Worm (Caenorhabditis elegans) whole organism, late embryonic: ENCODE data around the gene cct-1.

Experiments used
- C38D4.7 ChIP-seq: fragments of 200-800 bp; sonication (Bioruptor generic); optimal IDR thresholded peaks from 2 replicates; lab custom pipeline; 2018; ENCODE audit warnings: mild to moderate bottlenecking, missing genetic modification characterization, moderate library complexity, missing compliant biosample characterization
- F13H6.1 ChIP-seq: sonication (generic microtip); optimal IDR thresholded peaks from 2 replicates; lab custom pipeline; 2016; ENCODE audit warnings: missing genetic modification characterization, missing compliant biosample characterization
- K02D7.2 ChIP-seq: sonication (generic microtip); optimal IDR thresholded peaks from 2 replicates; lab custom pipeline; 2017; ENCODE audit warnings: mild to moderate bottlenecking, missing genetic modification characterization, missing compliant biosample characterization
- T23F11.4 ChIP-seq: fragments of 200-800 bp; sonication (Bioruptor generic); optimal IDR thresholded peaks from 2 replicates; lab custom pipeline; 2018; ENCODE audit warnings: mild to moderate bottlenecking, missing genetic modification characterization, missing compliant biosample characterization
- ahr-1 ChIP-seq: sonication (generic microtip); optimal IDR thresholded peaks from 2 replicates; lab custom pipeline; 2016; ENCODE audit warnings: missing genetic modification characterization, missing compliant biosample characterization
- ceh-18 ChIP-seq: sonication (generic microtip); optimal IDR thresholded peaks from 2 replicates; lab custom pipeline; 2016; ENCODE audit warnings: missing genetic modification characterization, missing compliant biosample characterization
- ceh-2 ChIP-seq: sonication (generic microtip); optimal IDR thresholded peaks from 2 replicates; lab custom pipeline; 2016; ENCODE audit warnings: missing genotype, missing genetic modification characterization, missing compliant biosample characterization
- ceh-22 ChIP-seq: sonication (generic microtip); optimal IDR thresholded peaks from 2 replicates; lab custom pipeline; 2017; ENCODE audit warnings: missing biosample characterization, missing genetic modification characterization
- ceh-30 ChIP-seq: fragments of 150-350 bp; optimal IDR thresholded peaks from 2 replicates; lab custom pipeline; 2014; ENCODE audit warnings: missing biosample characterization, missing genetic modification characterization
- ceh-45 ChIP-seq: fragments of 200-800 bp; sonication (Bioruptor generic); IDR thresholded peaks from 2 replicates; pipeline ENCODE4 v1.3.6; 2022; ENCODE audit warnings: missing genetic modification reagents, missing genetic modification characterization, missing compliant biosample characterization
- ceh-9 ChIP-seq: sonication (generic microtip); optimal IDR thresholded peaks from 2 replicates; lab custom pipeline; 2016; ENCODE audit warnings: mild to moderate bottlenecking, missing genetic modification characterization, inconsistent platforms, missing compliant biosample characterization
- che-1 ChIP-seq: sonication (generic microtip); optimal IDR thresholded peaks from 2 replicates; lab custom pipeline; 2016; ENCODE audit warnings: mild to moderate bottlenecking, missing genetic modification characterization, missing compliant biosample characterization
- elt-4 ChIP-seq: sonication (generic microtip); optimal IDR thresholded peaks from 2 replicates; lab custom pipeline; 2016; ENCODE audit warnings: missing genetic modification characterization, missing compliant biosample characterization
- fax-1 ChIP-seq: sonication (generic microtip); optimal IDR thresholded peaks from 2 replicates; lab custom pipeline; 2016; ENCODE audit warnings: missing genotype, missing genetic modification characterization, missing compliant biosample characterization
- fkh-10 ChIP-seq: fragments of 150-350 bp; optimal IDR thresholded peaks from 2 replicates; lab custom pipeline; 2014; ENCODE audit warnings: missing biosample characterization, missing genetic modification reagents, missing genetic modification characterization
- fkh-6 ChIP-seq: sonication (generic microtip); optimal IDR thresholded peaks from 2 replicates; lab custom pipeline; 2016; ENCODE audit warnings: missing genetic modification characterization, missing compliant biosample characterization
- hlh-13 ChIP-seq: fragments of 200-800 bp; sonication (Bioruptor generic); optimal IDR thresholded peaks from 2 replicates; lab custom pipeline; 2018; ENCODE audit warnings: mild to moderate bottlenecking, missing genetic modification characterization, missing compliant biosample characterization
- hlh-15 ChIP-seq: sonication (generic microtip); optimal IDR thresholded peaks from 2 replicates; lab custom pipeline; 2016; ENCODE audit warnings: missing genetic modification characterization, missing compliant biosample characterization
- hlh-6 ChIP-seq: sonication (generic microtip); optimal IDR thresholded peaks from 2 replicates; lab custom pipeline; 2016; ENCODE audit warnings: missing genotype, missing genetic modification characterization, missing compliant biosample characterization
- lim-6 ChIP-seq: sonication (generic microtip); optimal IDR thresholded peaks from 2 replicates; lab custom pipeline; 2016; ENCODE audit warnings: missing genetic modification characterization, missing compliant biosample characterization
- lin-11 ChIP-seq: fragments of 200-800 bp; sonication (Bioruptor generic); optimal IDR thresholded peaks from 2 replicates; lab custom pipeline; 2018; ENCODE audit warnings: mild to moderate bottlenecking, missing genetic modification characterization, missing compliant biosample characterization
- madf-2 ChIP-seq: sonication (generic microtip); optimal IDR thresholded peaks from 2 replicates; lab custom pipeline; 2017; ENCODE audit warnings: missing genetic modification characterization, missing compliant biosample characterization
- mec-3 ChIP-seq: sonication (generic microtip); optimal IDR thresholded peaks from 2 replicates; lab custom pipeline; 2016; ENCODE audit warnings: borderline replicate concordance, missing genetic modification characterization, missing compliant biosample characterization
- nfya-1 ChIP-seq: sonication (generic microtip); optimal IDR thresholded peaks from 2 replicates; lab custom pipeline; 2017; ENCODE audit warnings: missing genetic modification characterization, mild to moderate bottlenecking, missing compliant biosample characterization, antibody characterized with exemption, moderate library complexity
- npax-4 ChIP-seq: sonication (generic microtip); optimal IDR thresholded peaks from 2 replicates; lab custom pipeline; 2016; ENCODE audit warnings: missing genetic modification characterization, missing compliant biosample characterization
- pat-9 ChIP-seq: fragments of 200-800 bp; sonication (Bioruptor generic); optimal IDR thresholded peaks from 2 replicates; lab custom pipeline; 2018; ENCODE audit warnings: mild to moderate bottlenecking, missing genetic modification characterization, moderate library complexity, missing compliant biosample characterization
- pax-1 ChIP-seq: fragments of 150-350 bp; optimal IDR thresholded peaks from 2 replicates; lab custom pipeline; 2014; ENCODE audit warnings: missing biosample characterization, missing genetic modification characterization
- rnt-1 ChIP-seq: sonication (generic microtip); optimal IDR thresholded peaks from 2 replicates; lab custom pipeline; 2016; ENCODE audit warnings: missing genetic modification characterization, missing compliant biosample characterization
- sox-2 ChIP-seq: fragments of 200-800 bp; sonication (Bioruptor generic); IDR thresholded peaks from 2 replicates; pipeline ENCODE4 v1.3.6; 2022; ENCODE audit warnings: missing genetic modification reagents, missing genetic modification characterization, missing compliant biosample characterization
- sox-4 ChIP-seq: sonication (generic microtip); optimal IDR thresholded peaks from 2 replicates; lab custom pipeline; 2017; ENCODE audit warnings: mild to moderate bottlenecking, missing genetic modification characterization, inconsistent platforms, missing compliant biosample characterization
- syd-9 ChIP-seq: sonication (generic microtip); optimal IDR thresholded peaks from 2 replicates; lab custom pipeline; 2016; ENCODE audit warnings: mild to moderate bottlenecking, missing genetic modification characterization, moderate library complexity, missing compliant biosample characterization
- tbx-7 ChIP-seq: sonication (generic microtip); optimal IDR thresholded peaks from 2 replicates; lab custom pipeline; 2016; ENCODE audit warnings: missing genotype, missing genetic modification characterization, missing compliant biosample characterization
- ttx-3 ChIP-seq: sonication (generic microtip); optimal IDR thresholded peaks from 2 replicates; lab custom pipeline; 2016; ENCODE audit warnings: missing genetic modification reagents, missing genetic modification characterization, missing compliant biosample characterization
- unc-3 ChIP-seq, 2 experiments: fragments of 200-800 bp in 1 of 2; sonication (Bioruptor generic) in 1 of 2; sonication (generic microtip) in 1 of 2; conservative IDR thresholded peaks in 1 of 2; optimal IDR thresholded peaks in 1 of 2; 2 replicates each; pipeline versions ENCODE4 v1.3.6 to Lab custom; 2016 to 2022; ENCODE audit warnings: missing compliant biosample characterization in 2 of 2, missing genetic modification characterization in 2 of 2, missing genetic modification reagents in 1 of 2
- unc-42 ChIP-seq: sonication (generic microtip); optimal IDR thresholded peaks from 2 replicates; lab custom pipeline; 2016; ENCODE audit warnings: missing genotype, missing genetic modification characterization, missing compliant biosample characterization
- unc-55 ChIP-seq: sonication (generic microtip); optimal IDR thresholded peaks from 2 replicates; lab custom pipeline; 2017; ENCODE audit warnings: missing biosample characterization, missing genetic modification reagents, missing genetic modification characterization

cct-1 gene

ce11 chrII:8190455-8190854 lies 5.2 kb downstream of the cct-1 start, which contains the start of gene T05C12.8:
T05C12.8 (minus strand) TSS chrII:8190555.
- TF ChIP-seq F13H6.1 (tag; lab: Kevin White, UChicago) (no peak), unc-3 (GFP tag; conservative IDR thresholded peaks at IDR 0.05; lab: Robert Waterston, UW) (no peak), unc-3 (tag; optimal IDR thresholded peaks at IDR 0.05; lab: Kevin White, UChicago) (no peak), fax-1 (tag; lab: Kevin White, UChicago) (no peak), ceh-30 (tag; lab: Kevin White, UChicago) (no peak), hlh-15 (tag; lab: Kevin White, UChicago) (no peak), madf-2 (tag; lab: Kevin White, UChicago) (no peak)

- TF ChIP-seq unc-3 (GFP tag; conservative IDR thresholded peaks at IDR 0.05; lab: Robert Waterston, UW) = no peak
- no peak for TF ChIP-seq unc-3 (tag; optimal IDR thresholded peaks at IDR 0.05; lab: Kevin White, UChicago)
- TF ChIP-seq C38D4.7 = no peak
- no peak for TF ChIP-seq ceh-18 (tag; lab: Kevin White, UChicago)
- no peak for TF ChIP-seq pax-1
- TF ChIP-seq elt-4 (tag; lab: Kevin White, UChicago) = no peak
- TF ChIP-seq hlh-13 (GFP tag; lab: Kevin White, UChicago) = no peak
- no peak for TF ChIP-seq lin-11 (tag; lab: Kevin White, UChicago)
- TF ChIP-seq fkh-6 = no peak
- no peak for TF ChIP-seq che-1 (tag; lab: Kevin White, UChicago)
- no peak for TF ChIP-seq tbx-7 (tag; lab: Kevin White, UChicago)
- TF ChIP-seq syd-9 = no peak
- no peak for TF ChIP-seq mec-3 (tag; lab: Kevin White, UChicago)
- TF ChIP-seq ttx-3 (tag; lab: Kevin White, UChicago) = no peak
Measured at ce11 chrII:8193126-8193525, 7.9 kb downstream of the cct-1 start, which contains the start of gene T05C12.9. T05C12.9 (minus strand) TSS chrII:8193226.

ce11 chrII:8193922-8194321 lies 8.7 kb downstream of the cct-1 start:
- TF ChIP-seq sox-2 (no peak), hlh-6 (tag; lab: Kevin White, UChicago) (no peak), lin-11 (tag; lab: Kevin White, UChicago) (no peak), ceh-45 (GFP tag; lab: Robert Waterston, UW) (no peak)
- TF ChIP-seq, all 69 proteins: peak for 0

- TF ChIP-seq pat-9 (no peak), ahr-1 (tag; lab: Kevin White, UChicago) (no peak), fkh-10 (GFP tag; lab: Kevin White, UChicago) (no peak), F13H6.1 (tag; lab: Kevin White, UChicago) (no peak), nfya-1 (tag; lab: Kevin White, UChicago) (no peak), madf-2 (tag; lab: Kevin White, UChicago) (no peak), sox-4 (tag; lab: Kevin White, UChicago) (no peak), fkh-6 (no peak)
Measured at ce11 chrII:8198503-8198902, 13.3 kb downstream of the cct-1 start, which contains the start of gene qua-1. qua-1 (plus strand) TSS chrII:8198803.

ce11 chrII:8199803-8200202 lies 14.6 kb downstream of the cct-1 start:
- TF ChIP-seq unc-55 (GFP tag; lab: Kevin White, UChicago) (peak; percentile 9), rnt-1 (tag; lab: Kevin White, UChicago) (no peak), syd-9 (no peak), npax-4 (tag; lab: Kevin White, UChicago) (no peak)

- no peak for TF ChIP-seq hlh-15 (tag; lab: Kevin White, UChicago)
- TF ChIP-seq ceh-9 (tag; lab: Kevin White, UChicago) = no peak
- TF ChIP-seq ceh-22 (tag; lab: Kevin White, UChicago) = no peak
- no peak for TF ChIP-seq F13H6.1 (tag; lab: Kevin White, UChicago)
- no peak for TF ChIP-seq K02D7.2
- no peak for TF ChIP-seq ceh-2
- TF ChIP-seq unc-42 (tag; lab: Kevin White, UChicago) = no peak
- no peak for TF ChIP-seq hlh-6 (tag; lab: Kevin White, UChicago)
- no peak for TF ChIP-seq ceh-30 (tag; lab: Kevin White, UChicago)
- no peak for TF ChIP-seq ahr-1 (tag; lab: Kevin White, UChicago)
- no peak for TF ChIP-seq lim-6 (tag; lab: Kevin White, UChicago)
- TF ChIP-seq T23F11.4 (GFP tag; lab: Kevin White, UChicago) = no peak
- TF ChIP-seq, all 69 proteins: peak for 0
Measured at ce11 chrII:8204039-8204438, 18.8 kb downstream of the cct-1 start, which contains the start of gene col-76. col-76 (plus strand) TSS chrII:8204339.
